Worm (Caenorhabditis elegans): ENCODE results near the gene clec-76.

DNA sequence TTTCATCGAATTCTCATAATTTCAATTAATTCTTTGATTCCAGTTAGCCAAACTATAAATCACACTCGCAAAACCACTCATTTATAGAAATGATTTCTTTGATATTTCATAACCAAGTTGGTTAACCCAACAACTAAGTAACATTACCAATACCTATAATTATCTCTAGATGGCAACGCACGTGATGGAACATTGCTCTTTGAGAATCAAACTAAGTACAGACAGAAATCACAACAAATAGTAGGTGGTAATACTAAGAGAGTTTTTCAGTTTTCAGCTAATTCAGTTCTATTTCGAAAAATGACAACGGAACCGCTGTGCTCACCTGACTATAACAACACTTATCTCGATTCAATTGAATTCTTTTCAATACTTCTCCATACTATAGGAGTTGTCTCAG is 16.6 kb downstream of the clec-76 start, which contains the start of gene srh-223:
- TF ChIP-seq ceh-6 (GFP tag; optimal IDR thresholded peaks at IDR 0.05) (no peak), pha-4 (tag; optimal IDR thresholded peaks at IDR 0.05) (no peak), nhr-11 (tag; optimal IDR thresholded peaks at IDR 0.05) (no peak), ama-1 (optimal IDR thresholded peaks at IDR 0.05) (no peak), lin-11 (tag; optimal IDR thresholded peaks at IDR 0.05) (no peak)
